Fruit fly (Drosophila melanogaster) Kc167 (cell line): Measurements from ENCODE around the gene CG34454.

Experiments
- Myc ChIP-seq: fragments of >200 bp; optimal IDR thresholded peaks from 2 replicates; lab custom pipeline; 2017; ENCODE audit warnings: missing external identifiers
- h ChIP-seq: fragments of >200 bp; optimal IDR thresholded peaks from 3 replicates; lab custom pipeline; 2018; ENCODE audit warnings: missing external identifiers
- psq ChIP-seq: fragments of >200 bp; optimal IDR thresholded peaks from 2 replicates; lab custom pipeline; 2017; ENCODE audit warnings: missing external identifiers

dm6 chr3L:233251-233650, 1.1 kb upstream of the CG34454 start, which contains the start of gene CG34453:
- TF ChIP-seq h (no peak), Myc (lab: Kevin White, UChicago) (no peak), psq (lab: Kevin White, UChicago) (no peak)
